Worm (Caenorhabditis elegans) whole organism, midembryonic: ENCODE results near the gene ncl-1.

ENCODE experiments used
- T22C8.4 ChIP-seq: fragments of 200-800 bp; sonication (Bioruptor generic); IDR thresholded peaks from 2 replicates; pipeline ENCODE4 v1.3.6; 2022; ENCODE audit warnings: missing genetic modification characterization, missing compliant biosample characterization
- cog-1 ChIP-seq: sonication (generic microtip); optimal IDR thresholded peaks from 2 replicates; lab custom pipeline; 2016; ENCODE audit warnings: missing genetic modification characterization, missing compliant biosample characterization
- flt-1 ChIP-seq: fragments of 200-800 bp; sonication (Bioruptor generic); IDR thresholded peaks from 2 replicates; pipeline ENCODE4 v1.3.6; 2022; ENCODE audit warnings: missing genetic modification characterization, missing compliant biosample characterization
- klf-2 ChIP-seq: fragments of 200-800 bp; sonication (Bioruptor generic); conservative IDR thresholded peaks from 2 replicates; pipeline ENCODE4 v1.3.6; 2022; ENCODE audit warnings: missing genetic modification reagents, missing genetic modification characterization, missing compliant biosample characterization
- med-1 ChIP-seq: sonication (generic microtip); optimal IDR thresholded peaks from 2 replicates; lab custom pipeline; 2017; ENCODE audit warnings: missing genetic modification characterization, mild to moderate bottlenecking, missing compliant biosample characterization, antibody characterized with exemption, missing genetic modification reagents; ENCODE audit not compliant: insufficient read depth
- ref-1 ChIP-seq: fragments of 200-800 bp; sonication (Bioruptor generic); conservative IDR thresholded peaks from 2 replicates; pipeline ENCODE4 v1.3.6; 2022; ENCODE audit warnings: missing genetic modification reagents, missing genetic modification characterization, missing compliant biosample characterization
- tab-1 ChIP-seq: fragments of 200-800 bp; sonication (Bioruptor generic); IDR thresholded peaks from 2 replicates; pipeline ENCODE4 v1.3.6; 2022; ENCODE audit warnings: missing genetic modification characterization, missing compliant biosample characterization
- ztf-23 ChIP-seq: fragments of 200-800 bp; sonication (Bioruptor generic); IDR thresholded peaks from 2 replicates; pipeline ENCODE4 v1.3.6; 2022; ENCODE audit warnings: missing genetic modification reagents, missing genetic modification characterization, missing compliant biosample characterization
- ztf-29 ChIP-seq: fragments of 200-800 bp; sonication (Bioruptor generic); IDR thresholded peaks from 2 replicates; pipeline ENCODE4 v1.3.6; 2022; ENCODE audit warnings: missing genetic modification reagents, missing genetic modification characterization, missing compliant biosample characterization

The ncl-1 gene

DNA sequence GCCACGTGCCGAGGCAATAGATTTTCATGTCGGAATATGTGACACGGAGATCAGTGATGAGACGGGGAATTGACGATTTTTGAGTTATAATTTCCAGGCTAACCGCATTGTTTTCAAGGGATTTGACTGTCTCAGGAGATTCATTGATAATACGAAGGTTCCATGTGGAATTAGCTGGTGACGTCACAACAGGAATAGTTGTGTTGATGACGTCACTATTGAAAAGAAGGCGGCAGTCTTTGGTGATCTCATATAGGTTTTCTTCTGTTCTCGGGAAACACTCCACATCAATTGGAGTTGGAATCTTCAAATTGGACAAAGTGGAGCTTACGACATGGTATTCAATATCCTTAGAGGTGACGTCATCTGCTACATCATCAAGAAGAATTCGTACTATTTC, 23.7 kb downstream of the ncl-1 start:
- TF ChIP-seq med-1 (GFP tag; lab: Kevin White, UChicago) (no peak), cog-1 (tag; lab: Kevin White, UChicago) (no peak), ref-1 (GFP tag; lab: Robert Waterston, UW) (no peak), ztf-29 (no peak), T22C8.4 (GFP tag; lab: Robert Waterston, UW) (no peak), flt-1 (GFP tag; lab: Robert Waterston, UW) (no peak), tab-1 (GFP tag; lab: Robert Waterston, UW) (no peak), klf-2 (GFP tag; lab: Robert Waterston, UW) (no peak), ztf-23 (GFP tag; lab: Robert Waterston, UW) (no peak)

DNA sequence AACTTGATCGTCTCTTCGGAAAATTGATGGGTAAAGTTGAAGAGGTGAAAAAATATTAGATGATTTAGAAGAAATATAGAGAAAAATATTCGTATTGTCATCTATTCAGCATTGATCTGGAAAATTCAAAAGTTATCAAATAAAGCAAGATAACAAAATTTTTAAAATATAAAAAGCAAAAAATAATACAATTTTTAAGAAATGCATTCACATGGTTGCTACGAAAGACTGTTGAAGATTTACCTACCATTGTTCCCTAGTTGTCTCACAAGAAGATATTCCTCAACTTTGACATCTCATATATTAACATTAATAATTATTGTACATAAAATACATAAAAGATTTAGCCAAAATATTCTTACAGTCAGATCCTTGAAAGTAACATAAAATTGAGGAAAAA, 34.8 kb downstream of the ncl-1 start, which contains the start of gene cdh-3:
cdh-3 (minus strand) TSS at position 101 of the 400 bp plus-strand sequence.
- no peak for TF ChIP-seq ref-1 (GFP tag; lab: Robert Waterston, UW)
- TF ChIP-seq cog-1 (tag; lab: Kevin White, UChicago) = no peak
- TF ChIP-seq ztf-29 = no peak
- no peak for TF ChIP-seq ztf-23 (GFP tag; lab: Robert Waterston, UW)
- no peak for TF ChIP-seq flt-1 (GFP tag; lab: Robert Waterston, UW)
- no peak for TF ChIP-seq med-1 (GFP tag; lab: Kevin White, UChicago)
- TF ChIP-seq T22C8.4 (GFP tag; lab: Robert Waterston, UW) = no peak
- no peak for TF ChIP-seq tab-1 (GFP tag; lab: Robert Waterston, UW)
- TF ChIP-seq klf-2 (GFP tag; lab: Robert Waterston, UW) = no peak

DNA sequence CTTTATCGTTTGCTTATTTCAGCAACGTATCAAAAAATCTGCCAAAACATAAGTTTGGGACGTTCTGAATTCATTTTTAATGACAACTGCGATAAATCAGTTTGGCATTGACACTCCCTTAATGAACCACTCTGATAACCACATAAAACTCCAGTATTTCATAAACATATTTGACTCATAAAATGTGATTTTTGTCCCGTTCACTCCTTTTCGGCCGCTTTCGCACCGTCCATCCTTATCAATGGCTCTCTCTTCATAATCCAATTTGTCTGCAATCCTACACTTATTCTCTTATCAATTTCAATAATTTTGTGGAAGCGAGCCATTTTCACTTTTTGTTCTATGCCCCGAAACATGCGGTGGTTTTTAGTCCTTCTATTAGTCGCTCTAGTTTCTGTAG, 39.0 kb downstream of the ncl-1 start, which contains the start of gene pcp-1:
pcp-1 (plus strand) TSS at position 342 of the 400 bp plus-strand sequence.
- TF ChIP-seq klf-2 (GFP tag; lab: Robert Waterston, UW) (no peak), flt-1 (GFP tag; lab: Robert Waterston, UW) (no peak), ztf-23 (GFP tag; lab: Robert Waterston, UW) (no peak), T22C8.4 (GFP tag; lab: Robert Waterston, UW) (no peak), tab-1 (GFP tag; lab: Robert Waterston, UW) (no peak), cog-1 (tag; lab: Kevin White, UChicago) (no peak), ztf-29 (no peak), ref-1 (GFP tag; lab: Robert Waterston, UW) (no peak), med-1 (GFP tag; lab: Kevin White, UChicago) (no peak)

DNA sequence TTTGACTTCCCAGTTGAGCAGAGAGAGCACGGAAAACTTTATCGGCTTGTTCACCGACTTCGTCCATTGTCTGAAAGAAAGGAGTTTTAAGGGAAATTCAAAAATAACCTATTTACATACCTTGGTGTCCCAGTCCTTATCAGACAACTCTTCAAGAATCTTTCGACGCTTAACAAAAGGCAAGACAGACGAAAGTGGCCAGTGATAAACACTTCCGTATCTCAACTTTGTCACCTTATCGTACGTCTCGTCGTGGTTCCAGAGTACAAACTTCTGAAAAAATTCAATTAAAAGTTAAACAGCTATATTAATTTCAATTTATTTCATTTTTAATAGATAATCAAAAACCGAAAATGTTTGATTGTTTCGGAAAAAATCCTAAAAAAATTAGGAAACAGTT, 42.7 kb downstream of the ncl-1 start:
- TF ChIP-seq tab-1 (GFP tag; lab: Robert Waterston, UW) (no peak), ref-1 (GFP tag; lab: Robert Waterston, UW) (no peak), cog-1 (tag; lab: Kevin White, UChicago) (no peak), klf-2 (GFP tag; lab: Robert Waterston, UW) (no peak), ztf-29 (no peak), med-1 (GFP tag; lab: Kevin White, UChicago) (no peak), T22C8.4 (GFP tag; lab: Robert Waterston, UW) (no peak), flt-1 (GFP tag; lab: Robert Waterston, UW) (no peak), ztf-23 (GFP tag; lab: Robert Waterston, UW) (no peak)

DNA sequence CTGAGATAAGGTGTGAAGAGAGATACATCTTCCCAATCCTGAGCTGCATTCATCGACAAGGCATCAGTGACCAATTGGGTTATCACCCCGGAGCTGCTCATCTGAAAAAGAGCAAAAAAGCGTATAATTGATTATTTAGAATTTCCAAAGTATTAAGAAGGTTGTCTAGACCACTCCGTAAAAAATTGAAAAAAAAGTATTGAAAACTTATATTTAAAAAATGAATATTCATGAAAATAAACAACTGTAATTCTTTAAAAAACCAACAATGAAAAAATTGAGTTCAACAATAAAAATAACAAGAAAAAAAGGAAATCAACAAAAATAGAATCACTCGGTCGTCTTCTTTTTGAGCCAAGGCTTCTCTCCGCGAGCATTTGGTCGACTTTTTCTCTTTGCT, 44.0 kb downstream of the ncl-1 start, which contains the start of gene mtx-2:
mtx-2 (minus strand) TSS at position 101 of the 400 bp plus-strand sequence.
- TF ChIP-seq ref-1 (GFP tag; lab: Robert Waterston, UW) (no peak), ztf-23 (GFP tag; lab: Robert Waterston, UW) (no peak), klf-2 (GFP tag; lab: Robert Waterston, UW) (no peak), T22C8.4 (GFP tag; lab: Robert Waterston, UW) (no peak), flt-1 (GFP tag; lab: Robert Waterston, UW) (no peak), tab-1 (GFP tag; lab: Robert Waterston, UW) (no peak), cog-1 (tag; lab: Kevin White, UChicago) (no peak), med-1 (GFP tag; lab: Kevin White, UChicago) (no peak), ztf-29 (no peak)

DNA sequence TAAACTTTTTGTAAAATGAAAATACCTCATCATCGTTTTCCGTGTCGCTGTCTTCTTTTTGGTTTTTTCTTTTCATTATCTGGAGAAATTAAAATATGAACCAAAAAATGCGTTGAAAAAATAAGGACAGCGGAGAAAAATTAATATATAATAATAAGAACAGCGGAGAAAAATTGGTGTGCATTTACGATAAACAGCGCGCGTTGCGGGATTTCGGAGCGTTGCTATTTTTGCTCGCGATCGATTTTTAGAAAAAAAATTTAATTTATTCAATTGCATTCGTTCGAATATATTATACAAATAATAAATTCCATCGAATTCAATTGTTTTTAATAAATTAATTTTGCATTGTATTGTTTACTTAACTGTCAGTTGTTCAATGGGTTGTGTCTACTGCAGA, 46.4 kb downstream of the ncl-1 start, which contains the start of gene ZK686.2:
ZK686.2 (minus strand) TSS at position 79 of the 400 bp plus-strand sequence.
- TF ChIP-seq T22C8.4 (GFP tag; lab: Robert Waterston, UW) (peak; percentile 55), ref-1 (GFP tag; lab: Robert Waterston, UW) (no peak), klf-2 (GFP tag; lab: Robert Waterston, UW) (no peak), flt-1 (GFP tag; lab: Robert Waterston, UW) (0 out of 2 replicates have a peak, but pooled peaks have one; percentile 19), cog-1 (tag; lab: Kevin White, UChicago) (no peak)

DNA sequence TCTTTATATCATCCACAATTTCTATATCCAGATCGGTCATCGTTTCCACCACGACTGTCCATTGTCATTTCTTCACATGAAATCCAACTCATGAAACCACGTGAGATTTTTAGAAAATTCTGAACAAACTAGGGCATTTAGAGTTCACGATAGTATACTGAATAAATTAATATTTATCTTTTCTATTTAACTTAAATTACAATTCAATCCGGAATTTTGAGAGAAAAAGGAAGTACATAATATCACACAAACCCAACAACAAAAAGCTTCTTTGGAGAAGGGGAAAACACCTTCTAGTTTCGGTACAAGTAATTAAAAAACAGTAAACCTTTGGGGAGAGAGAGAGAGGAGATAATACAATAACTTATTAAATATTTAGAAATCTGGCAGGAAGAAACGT, 47.9 kb downstream of the ncl-1 start, which contains the start of gene ZK686.5:
ZK686.5 (minus strand) TSS at position 101 of the 400 bp plus-strand sequence.
- TF ChIP-seq cog-1 (tag; lab: Kevin White, UChicago) (no peak), med-1 (GFP tag; lab: Kevin White, UChicago) (no peak), T22C8.4 (GFP tag; lab: Robert Waterston, UW) (no peak), tab-1 (GFP tag; lab: Robert Waterston, UW) (no peak), ref-1 (GFP tag; lab: Robert Waterston, UW) (no peak), ztf-23 (GFP tag; lab: Robert Waterston, UW) (no peak), flt-1 (GFP tag; lab: Robert Waterston, UW) (no peak), klf-2 (GFP tag; lab: Robert Waterston, UW) (no peak), ztf-29 (no peak)

DNA sequence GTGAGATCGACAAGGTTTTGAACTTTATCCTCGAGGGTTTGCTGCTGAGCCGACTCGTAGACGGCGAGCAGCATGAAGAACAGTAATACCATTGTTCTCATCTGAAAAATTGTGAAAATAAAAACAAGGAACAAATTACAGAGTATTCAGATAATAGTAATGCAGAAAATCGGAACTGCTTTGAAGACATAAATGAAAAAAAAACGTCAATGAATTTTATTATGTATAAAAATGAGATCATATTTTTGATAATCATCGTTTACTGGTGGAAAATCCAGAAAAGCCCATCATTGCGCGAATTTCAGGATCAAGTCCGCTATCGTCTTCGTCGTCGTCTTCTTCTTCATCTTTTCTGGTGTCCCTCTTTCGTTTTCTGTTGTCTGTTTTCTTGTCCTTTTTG, 49.4 kb downstream of the ncl-1 start, which contains the start of gene ZK686.3:
ZK686.3 (minus strand) TSS at position 101 of the 400 bp plus-strand sequence.
- no peak for TF ChIP-seq med-1 (GFP tag; lab: Kevin White, UChicago)
- no peak for TF ChIP-seq klf-2 (GFP tag; lab: Robert Waterston, UW)
- TF ChIP-seq ztf-29 = no peak
- TF ChIP-seq ref-1 (GFP tag; lab: Robert Waterston, UW) = no peak

DNA sequence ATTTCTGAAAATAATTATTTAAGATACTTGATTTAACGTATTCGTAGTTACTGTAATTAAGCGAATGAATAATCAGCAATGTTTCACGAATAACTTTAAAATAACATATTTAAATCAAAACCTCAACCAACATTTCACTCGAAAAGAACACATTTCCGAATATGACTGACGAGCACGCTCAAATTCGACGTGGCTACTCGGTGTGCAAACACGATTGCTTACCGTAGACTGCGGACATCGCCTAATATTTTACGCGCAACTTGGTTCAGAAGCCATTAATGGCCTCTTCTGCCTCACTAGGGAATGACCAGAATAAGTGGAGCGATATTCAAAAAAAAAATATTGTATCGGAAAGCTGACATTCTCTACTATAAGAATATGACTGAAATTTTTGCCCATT, 50.4 kb downstream of the ncl-1 start, which contains the start of gene snu-23:
snu-23 (minus strand) TSS at position 156 of the 400 bp plus-strand sequence.
- TF ChIP-seq ztf-23 (GFP tag; lab: Robert Waterston, UW) (no peak), flt-1 (GFP tag; lab: Robert Waterston, UW) (0 out of 2 replicates have a peak, but pooled peaks have one; percentile 9)
